Fruit fly (Drosophila melanogaster) whole organism: ENCODE measurements around the gene ko.
A peak's percentile ranks its signal among the peaks of the same experiment; 100 is the strongest.

Experiments
- CG8478 ChIP-seq: fragments of >200 bp; optimal IDR thresholded peaks from 2 replicates; lab custom pipeline; 2018; ENCODE audit warnings: inconsistent platforms
- Dll ChIP-seq: fragments of >200 bp; optimal IDR thresholded peaks from 2 replicates; lab custom pipeline; 2017
- EcR ChIP-seq, 2 experiments: fragments of >200 bp; optimal IDR thresholded peaks; 2 replicates each; lab custom pipeline; 2017; ENCODE audit warnings: missing biosample characterization in 2 of 2, missing genetic modification characterization in 2 of 2, missing genetic modification reagents in 2 of 2
- pan ChIP-seq: fragments of >200 bp; optimal IDR thresholded peaks from 2 replicates; lab custom pipeline; 2017
- psq ChIP-seq: fragments of >200 bp; optimal IDR thresholded peaks from 2 replicates; lab custom pipeline; 2017
- usp ChIP-seq: fragments of >200 bp; optimal IDR thresholded peaks from 2 replicates; lab custom pipeline; 2017; ENCODE audit warnings: missing biosample characterization, missing genetic modification characterization, mixed read lengths

The ko gene

DNA sequence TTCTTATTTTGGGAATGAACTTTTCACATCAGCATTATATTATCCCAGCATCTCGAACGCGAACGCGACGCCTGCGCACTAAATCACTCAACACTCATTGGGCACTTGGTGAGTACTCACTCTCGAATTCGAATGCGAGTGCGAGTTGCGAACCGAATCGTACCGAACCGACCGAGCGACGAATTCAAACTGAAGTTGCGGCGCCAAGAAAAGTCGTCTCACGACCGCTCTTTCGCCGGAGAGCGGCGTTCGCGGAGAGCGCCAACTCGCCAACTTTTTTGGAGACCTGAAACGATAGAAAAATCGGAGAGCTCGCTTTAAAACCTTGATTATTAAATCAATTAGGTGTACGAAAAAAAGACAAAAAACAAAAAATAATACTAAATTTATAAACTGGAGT lies 31.1 kb downstream of the ko start:
- TF ChIP-seq Dll (peak; percentile 40), psq (lab: Kevin White, UChicago) (no peak)

DNA sequence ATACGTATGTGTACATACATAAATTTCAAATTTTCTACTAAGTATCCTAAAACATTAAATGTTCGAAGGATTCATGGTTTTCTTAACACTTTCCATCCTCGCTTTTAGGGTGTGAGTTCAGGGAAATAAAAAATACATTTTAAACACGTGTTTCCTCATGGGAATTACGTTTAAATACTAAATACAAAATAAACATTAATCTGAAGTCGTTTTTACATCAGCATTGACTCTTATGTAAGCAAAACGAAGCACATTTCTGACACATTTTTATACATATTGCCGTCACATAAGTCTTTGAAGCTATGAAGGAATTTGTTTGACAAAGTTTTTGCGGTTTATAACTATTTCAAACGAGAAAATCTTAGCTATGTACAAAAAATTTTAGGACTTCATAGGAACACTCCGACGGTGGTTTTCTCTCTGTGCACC lies 31.9 kb downstream of the ko start:
- TF ChIP-seq pan (lab: Kevin White, UChicago), result no peak
- no peak for TF ChIP-seq psq (lab: Kevin White, UChicago)
- no peak for TF ChIP-seq EcR (GFP tag; optimal IDR thresholded peaks at IDR 0.05; lab: Kevin White, UChicago)
- TF ChIP-seq usp, result no peak
- TF ChIP-seq Dll, result no peak

DNA sequence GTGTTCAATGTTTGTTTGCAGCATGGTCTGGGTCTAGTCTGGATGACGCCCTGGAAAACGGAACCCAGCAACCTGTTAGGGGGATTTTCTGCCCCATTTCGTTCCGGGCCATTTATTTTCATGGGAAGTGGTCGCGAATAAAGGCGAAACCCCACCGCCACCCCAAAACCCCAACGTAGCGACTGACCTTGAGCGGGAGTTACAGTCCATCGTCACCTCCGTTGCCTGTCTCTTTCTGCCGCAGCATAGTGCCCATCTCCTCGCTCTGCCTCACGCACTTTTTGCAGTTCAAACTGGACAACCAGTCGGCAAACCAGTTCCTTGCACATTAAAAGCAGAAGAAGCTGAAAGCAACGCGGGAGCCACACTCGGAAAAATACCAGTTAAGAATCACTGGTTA lies 32.4 kb downstream of the ko start:
- TF ChIP-seq EcR (GFP tag; optimal IDR thresholded peaks at IDR 0.05; lab: Kevin White, UChicago) (no peak), psq (lab: Kevin White, UChicago) (no peak), pan (lab: Kevin White, UChicago) (no peak), usp (no peak)

DNA sequence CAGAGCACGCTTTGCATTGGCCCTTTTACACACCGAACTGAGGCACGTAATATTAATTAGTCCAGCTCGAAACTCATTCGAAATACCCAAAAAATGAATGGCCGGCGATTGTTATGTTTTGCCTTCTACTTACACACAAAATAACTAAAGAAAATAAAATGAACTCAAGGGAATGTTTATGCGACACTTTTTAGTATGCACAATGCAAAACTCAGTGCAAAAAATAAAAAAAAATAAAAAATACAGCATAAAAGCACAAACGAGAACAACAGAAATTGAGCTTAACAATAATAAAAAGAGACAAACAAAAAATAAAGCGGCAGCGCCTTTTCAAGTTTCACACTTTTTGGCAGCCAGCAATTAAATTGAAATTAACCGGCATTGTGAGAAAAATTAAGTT lies 33.6 kb downstream of the ko start:
- TF ChIP-seq pan (lab: Kevin White, UChicago) (no peak), usp (no peak), Dll (no peak)

DNA sequence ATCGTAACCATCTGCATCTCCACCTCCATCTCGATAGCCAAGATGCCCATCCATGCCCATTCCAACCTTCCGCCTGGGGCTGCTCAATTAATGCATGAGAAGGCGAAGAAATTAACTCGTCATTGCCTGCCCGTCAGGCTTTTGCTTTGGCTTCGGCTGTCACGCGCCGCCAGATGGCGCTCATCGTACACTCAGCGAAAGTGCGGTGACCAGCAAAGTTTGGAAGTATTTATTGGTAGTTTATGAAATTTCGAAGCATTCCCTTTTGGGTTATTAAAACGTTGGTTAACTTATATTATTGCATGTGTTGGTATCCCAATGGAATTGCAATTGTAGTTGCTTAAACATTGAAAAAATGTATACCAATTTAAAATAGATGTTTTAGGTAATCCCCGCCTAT lies 40.7 kb downstream of the ko start:
- no peak for TF ChIP-seq EcR (GFP tag; optimal IDR thresholded peaks at IDR 0.05; lab: Kevin White, UChicago)
- TF ChIP-seq CG8478 (lab: Kevin White, UChicago), result no peak
- no peak for TF ChIP-seq Dll
- no peak for TF ChIP-seq pan (lab: Kevin White, UChicago)
- TF ChIP-seq usp, result no peak
- no peak for TF ChIP-seq psq (lab: Kevin White, UChicago)

DNA sequence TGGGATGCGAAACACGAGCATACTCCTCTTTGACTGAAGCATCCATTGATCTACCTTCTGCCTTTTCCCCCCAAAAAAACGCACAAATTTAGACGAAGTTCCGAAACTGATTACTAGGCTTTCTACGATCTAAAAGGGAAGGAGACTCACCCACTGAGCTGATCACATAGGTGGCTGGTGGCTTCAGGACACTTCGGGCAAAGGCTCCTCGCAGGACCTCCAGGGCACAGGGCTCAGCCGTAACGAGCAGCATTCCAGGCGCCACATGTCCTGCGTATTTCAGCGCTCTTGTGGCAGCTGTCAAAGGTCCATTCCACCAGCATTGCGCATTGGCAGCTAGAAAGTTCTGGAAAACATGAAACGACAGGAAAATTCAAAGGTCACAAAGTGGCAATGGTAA lies 42.1 kb downstream of the ko start, which contains the start of gene CG33285:
Gene CG33285, minus strand, starts transcription at position 101 of the 400 bp plus-strand sequence.
- no peak for TF ChIP-seq CG8478 (lab: Kevin White, UChicago)
- TF ChIP-seq usp, result no peak
- TF ChIP-seq Dll, result no peak
- TF ChIP-seq pan (lab: Kevin White, UChicago), result no peak
- no peak for TF ChIP-seq psq (lab: Kevin White, UChicago)
- TF ChIP-seq EcR (GFP tag; optimal IDR thresholded peaks at IDR 0.05; lab: Kevin White, UChicago), result no peak

DNA sequence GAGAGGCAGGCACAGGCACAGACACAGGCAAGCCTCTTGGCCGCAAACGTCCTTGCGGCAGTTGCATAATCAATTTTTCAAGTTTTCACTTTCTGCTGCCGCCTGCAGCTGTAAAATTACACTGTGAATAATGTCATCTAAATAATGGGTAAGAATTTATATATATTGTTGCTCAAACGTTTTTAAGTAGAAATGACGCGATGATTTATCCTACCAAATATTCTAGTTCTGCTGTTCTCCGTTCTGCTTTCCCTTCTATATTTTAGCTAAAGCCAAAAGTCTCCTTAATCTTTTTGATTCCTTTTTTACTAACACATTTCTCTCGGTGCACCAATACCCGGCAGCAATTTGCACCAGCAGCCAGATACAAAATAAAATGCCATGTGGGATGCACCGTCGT lies 50.5 kb downstream of the ko start:
- TF ChIP-seq usp (no peak), psq (lab: Kevin White, UChicago) (no peak), EcR (GFP tag; optimal IDR thresholded peaks at IDR 0.05; lab: Kevin White, UChicago) (no peak), pan (lab: Kevin White, UChicago) (no peak), CG8478 (lab: Kevin White, UChicago) (no peak), Dll (no peak)

DNA sequence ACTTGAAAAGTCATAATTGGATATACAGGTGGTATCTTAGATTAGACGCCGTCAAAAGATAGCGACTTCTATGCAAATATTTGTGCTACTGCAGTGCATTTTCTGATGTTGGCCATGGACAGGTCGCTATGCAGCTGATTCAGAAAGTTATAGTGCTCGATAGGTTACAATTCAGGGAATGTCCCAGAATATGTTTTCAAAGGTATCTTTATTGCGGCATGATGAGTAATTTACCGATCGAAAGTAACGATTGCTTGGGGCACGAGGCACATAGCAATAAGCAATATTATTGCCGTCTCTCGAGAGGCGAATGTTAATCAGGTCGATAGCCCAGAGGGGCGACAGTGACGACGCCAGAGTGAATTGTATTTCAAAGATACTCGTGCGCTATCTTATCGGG lies 60.9 kb downstream of the ko start:
- no peak for TF ChIP-seq Dll
- no peak for TF ChIP-seq pan (lab: Kevin White, UChicago)
- no peak for TF ChIP-seq psq (lab: Kevin White, UChicago)
- TF ChIP-seq usp, result no peak
- no peak for TF ChIP-seq CG8478 (lab: Kevin White, UChicago)
- no peak for TF ChIP-seq EcR (GFP tag; optimal IDR thresholded peaks at IDR 0.05; lab: Kevin White, UChicago)

DNA sequence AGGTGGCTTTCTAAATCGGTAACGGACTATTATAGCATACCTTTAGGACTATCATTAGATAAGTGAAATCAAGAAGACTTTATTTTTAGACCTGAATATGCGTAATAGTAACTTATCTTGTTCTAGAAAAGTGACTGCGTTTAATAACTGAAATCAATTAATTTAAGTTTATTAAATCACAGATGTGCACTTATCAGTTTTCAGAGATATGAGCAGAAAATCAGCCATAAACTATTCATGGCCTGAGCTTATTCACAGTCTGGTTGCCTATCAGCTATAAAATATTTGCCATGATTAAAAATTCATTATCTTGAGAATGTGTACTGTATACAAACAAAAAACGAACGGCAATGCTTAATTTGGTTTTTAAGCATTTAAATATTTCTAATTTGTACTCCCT lies 61.5 kb downstream of the ko start:
- TF ChIP-seq usp, result no peak
- no peak for TF ChIP-seq CG8478 (lab: Kevin White, UChicago)
- TF ChIP-seq pan (lab: Kevin White, UChicago), result no peak
- no peak for TF ChIP-seq Dll
- no peak for TF ChIP-seq psq (lab: Kevin White, UChicago)
- TF ChIP-seq EcR (GFP tag; optimal IDR thresholded peaks at IDR 0.05; lab: Kevin White, UChicago), result no peak

DNA sequence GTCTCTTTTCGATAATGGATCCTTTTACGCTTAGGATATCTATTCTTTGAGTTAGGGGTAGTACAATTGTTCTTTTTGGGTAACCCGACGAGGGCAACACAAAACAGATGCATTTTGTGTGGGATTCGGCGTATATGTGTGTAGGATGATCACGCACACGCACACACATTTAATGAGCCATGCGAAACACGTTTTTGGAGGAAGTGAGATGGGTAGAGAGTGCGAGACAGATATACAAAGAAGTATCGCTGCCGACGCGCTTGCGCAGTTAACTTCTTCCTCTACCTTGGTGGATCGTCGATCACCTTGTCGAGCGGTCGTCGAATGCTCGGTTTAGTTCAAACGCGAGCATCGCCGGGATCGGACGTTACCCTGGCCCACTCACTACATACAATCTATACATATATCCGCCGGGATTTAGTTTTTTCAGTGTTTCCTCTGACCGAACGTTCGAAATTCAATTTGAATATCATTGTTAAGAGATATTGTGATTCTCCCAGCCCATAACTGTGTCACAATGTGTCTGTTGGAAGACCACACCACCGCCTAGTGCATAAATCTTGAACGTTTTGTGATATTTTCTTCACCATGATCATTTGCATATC lies 63.3 kb downstream of the ko start:
- no peak for TF ChIP-seq pan (lab: Kevin White, UChicago)
- no peak for TF ChIP-seq psq (lab: Kevin White, UChicago)
- TF ChIP-seq CG8478 (lab: Kevin White, UChicago), result no peak
- no peak for TF ChIP-seq EcR (GFP tag; optimal IDR thresholded peaks at IDR 0.05; lab: Kevin White, UChicago)
- TF ChIP-seq usp, result no peak
- TF ChIP-seq Dll, result no peak

DNA sequence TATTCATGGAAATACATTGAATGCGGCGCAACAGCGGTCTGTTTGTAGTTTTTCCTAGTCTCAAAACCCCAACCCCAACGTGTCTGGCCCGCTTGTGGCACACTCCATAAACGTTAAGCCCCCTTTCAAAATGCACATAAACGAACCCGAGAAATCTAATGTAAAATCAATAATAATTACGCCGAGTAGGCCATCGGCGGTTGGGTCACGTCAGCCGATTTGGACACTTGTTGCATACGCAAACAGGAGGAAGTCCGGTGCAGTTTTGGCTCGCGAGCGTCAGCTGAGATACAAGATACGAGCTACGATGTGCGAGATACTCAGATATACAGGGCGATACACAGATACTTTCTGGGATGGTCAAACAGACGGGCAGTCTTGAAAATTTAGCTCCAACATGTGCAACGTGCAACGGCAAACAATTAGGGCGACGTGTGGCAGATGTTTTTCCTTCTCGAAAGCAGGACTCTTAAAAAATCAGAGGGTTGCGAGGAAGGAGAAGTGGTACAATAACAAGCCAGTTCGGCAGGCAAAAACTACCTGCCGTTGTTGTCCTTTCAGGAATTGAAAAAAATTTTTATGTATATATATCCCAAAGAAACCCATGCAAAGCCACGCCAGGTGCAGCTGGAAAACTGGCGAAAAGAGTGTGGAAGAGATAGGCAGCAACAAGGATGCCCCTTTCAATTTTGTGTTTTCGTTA lies 64.6 kb downstream of the ko start:
- no peak for TF ChIP-seq usp
- no peak for TF ChIP-seq Dll
- TF ChIP-seq pan (lab: Kevin White, UChicago), result no peak
- no peak for TF ChIP-seq CG8478 (lab: Kevin White, UChicago)
- TF ChIP-seq EcR (GFP tag; optimal IDR thresholded peaks at IDR 0.05; lab: Kevin White, UChicago), result no peak
- TF ChIP-seq psq (lab: Kevin White, UChicago), result no peak

DNA sequence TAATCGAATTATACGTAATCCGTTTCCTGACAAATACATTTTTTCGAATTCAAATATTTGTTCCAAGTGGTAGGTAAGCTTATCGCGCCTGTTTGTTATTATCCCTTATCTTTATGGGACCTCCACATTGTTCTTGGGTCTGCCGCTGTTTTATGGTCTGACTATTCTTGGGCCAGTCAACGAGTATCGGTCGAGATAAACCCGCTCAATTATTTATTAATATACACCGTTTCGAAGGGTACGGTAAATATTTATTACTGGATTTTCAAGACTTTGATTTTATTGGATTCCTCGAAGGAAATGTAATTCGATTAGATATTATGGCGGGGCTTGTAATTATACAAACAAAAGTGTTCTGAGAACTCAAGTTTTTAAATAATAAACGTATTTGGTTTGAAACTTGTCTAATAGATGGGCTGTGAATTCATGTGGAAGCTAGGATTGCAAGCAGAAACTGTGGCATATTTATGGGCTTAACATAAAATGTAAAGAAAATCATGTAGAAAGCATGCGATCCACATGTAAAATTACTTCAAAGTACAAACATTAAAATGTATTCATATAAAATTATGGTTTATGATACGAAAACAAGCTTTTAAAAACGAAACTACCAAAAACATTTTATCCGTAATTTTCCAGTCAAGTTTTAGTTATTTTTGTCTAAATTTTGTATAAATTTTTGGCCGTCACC lies 65.6 kb downstream of the ko start, which contains the start of gene CG43072:
Gene CG43072, plus strand, starts transcription at position 641 of the 691 bp plus-strand sequence.
- no peak for TF ChIP-seq usp

DNA sequence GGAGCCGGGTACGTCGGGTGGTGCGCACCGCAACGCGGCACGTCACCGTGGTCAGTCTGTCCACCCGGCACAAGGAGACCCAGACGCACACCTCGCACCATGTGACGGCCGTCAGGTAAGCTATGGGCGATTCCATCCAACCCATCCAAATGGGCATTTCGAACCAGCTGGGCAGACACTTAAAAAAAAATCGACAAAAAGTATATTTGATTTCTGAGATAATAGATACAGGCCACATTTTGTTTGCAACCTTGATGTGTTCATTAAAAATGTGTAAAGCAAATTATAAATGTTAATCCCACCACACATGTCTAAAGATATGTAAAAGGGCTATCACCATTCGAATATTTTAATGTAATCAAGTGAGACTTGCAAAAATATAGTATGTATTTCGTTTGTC lies 66.4 kb downstream of the ko start:
- no peak for TF ChIP-seq usp
- TF ChIP-seq CG8478 (lab: Kevin White, UChicago), result no peak
- TF ChIP-seq EcR (GFP tag; optimal IDR thresholded peaks at IDR 0.05; lab: Kevin White, UChicago), result no peak
